Worm (Caenorhabditis elegans) whole organism, mixed stage, embryonic: ENCODE results near the gene fbxa-98.
"Not testable (repeated sequence)": the region's sequence is repeated elsewhere in the genome, so short reads cannot be mapped to it uniquely, and the experiment has no call there.

Experiments used
- M03D4.4 ChIP-seq: sonication (generic microtip); optimal IDR thresholded peaks from 2 replicates; lab custom pipeline; 2017; ENCODE audit warnings: mild to moderate bottlenecking, missing genetic modification characterization, missing compliant biosample characterization
- bed-3 ChIP-seq: fragments of 200-800 bp; sonication (Bioruptor generic); optimal IDR thresholded peaks from 3 replicates; lab custom pipeline; 2018; ENCODE audit warnings: mild to moderate bottlenecking, missing genetic modification characterization, moderate library complexity, missing compliant biosample characterization
- blmp-1 ChIP-seq: fragments of 150-350 bp; optimal IDR thresholded peaks from 2 replicates; lab custom pipeline; 2014; ENCODE audit warnings: missing biosample characterization, missing genetic modification characterization
- ceh-39 ChIP-seq: fragments of 150-350 bp; optimal IDR thresholded peaks from 2 replicates; lab custom pipeline; 2014; ENCODE audit warnings: missing biosample characterization, missing genetic modification characterization
- ceh-83 ChIP-seq: fragments of 200-800 bp; sonication (Bioruptor generic); optimal IDR thresholded peaks from 2 replicates; lab custom pipeline; 2018; ENCODE audit warnings: mild to moderate bottlenecking, missing genetic modification characterization, missing compliant biosample characterization
- ces-1 ChIP-seq: fragments of 150-350 bp; optimal IDR thresholded peaks from 2 replicates; lab custom pipeline; 2014; ENCODE audit warnings: missing biosample characterization, missing genetic modification reagents, missing genetic modification characterization
- cnd-1 ChIP-seq: fragments of 200-800 bp; sonication (Bioruptor generic); optimal IDR thresholded peaks from 2 replicates; lab custom pipeline; 2018; ENCODE audit warnings: mild to moderate bottlenecking, missing genetic modification characterization, missing compliant biosample characterization
- drap-1 ChIP-seq: fragments of 200-800 bp; sonication (Bioruptor generic); optimal IDR thresholded peaks from 3 replicates; lab custom pipeline; 2018; ENCODE audit warnings: mild to moderate bottlenecking, missing genetic modification characterization, missing compliant biosample characterization
- elt-1 ChIP-seq: sonication (generic microtip); optimal IDR thresholded peaks from 2 replicates; lab custom pipeline; 2017; ENCODE audit warnings: missing genetic modification characterization, mild to moderate bottlenecking, missing compliant biosample characterization, antibody characterized with exemption, moderate library complexity, borderline replicate concordance; ENCODE audit not compliant: insufficient read depth
- elt-3 ChIP-seq: fragments of 150-350 bp; optimal IDR thresholded peaks from 2 replicates; lab custom pipeline; 2014; ENCODE audit warnings: missing biosample characterization, missing genetic modification characterization
- ham-2 ChIP-seq: fragments of 200-800 bp; sonication (Bioruptor generic); optimal IDR thresholded peaks from 2 replicates; lab custom pipeline; 2018; ENCODE audit warnings: mild to moderate bottlenecking, missing genetic modification characterization, missing compliant biosample characterization
- lin-13 ChIP-seq: fragments of 150-350 bp; optimal IDR thresholded peaks from 2 replicates; lab custom pipeline; 2014; ENCODE audit warnings: missing biosample characterization, missing genetic modification characterization
- lin-32 ChIP-seq: fragments of 200-800 bp; sonication (Bioruptor generic); optimal IDR thresholded peaks from 2 replicates; lab custom pipeline; 2018; ENCODE audit warnings: mild to moderate bottlenecking, missing genetic modification characterization, missing compliant biosample characterization
- mab-5 ChIP-seq: fragments of 150-350 bp; optimal IDR thresholded peaks from 2 replicates; lab custom pipeline; 2014; ENCODE audit warnings: missing biosample characterization, missing genetic modification characterization
- mls-2 ChIP-seq: sonication (generic microtip); optimal IDR thresholded peaks from 2 replicates; lab custom pipeline; 2016; ENCODE audit warnings: mild to moderate bottlenecking, missing genetic modification characterization, moderate library complexity, missing compliant biosample characterization
- nhr-12 ChIP-seq: fragments of 150-350 bp; optimal IDR thresholded peaks from 2 replicates; lab custom pipeline; 2014; ENCODE audit warnings: missing biosample characterization, missing genetic modification characterization
- nhr-237 ChIP-seq: fragments of 150-350 bp; optimal IDR thresholded peaks from 2 replicates; lab custom pipeline; 2014; ENCODE audit warnings: missing biosample characterization, missing genetic modification characterization
- nhr-76 ChIP-seq: sonication (generic microtip); optimal IDR thresholded peaks from 2 replicates; lab custom pipeline; 2017; ENCODE audit warnings: missing biosample characterization, missing genetic modification characterization
- pha-4 ChIP-seq: fragments of 150-350 bp; optimal IDR thresholded peaks from 2 replicates; lab custom pipeline; 2018; ENCODE audit warnings: missing biosample characterization, missing genetic modification reagents, missing genetic modification characterization
- sem-2 ChIP-seq: fragments of 200-800 bp; sonication (Bioruptor generic); optimal IDR thresholded peaks from 2 replicates; lab custom pipeline; 2018; ENCODE audit warnings: mild to moderate bottlenecking, missing genetic modification characterization, missing compliant biosample characterization
- snpc-4 ChIP-seq: fragments of 150-350 bp; optimal IDR thresholded peaks from 2 replicates; lab custom pipeline; 2014; ENCODE audit warnings: missing biosample characterization, missing genetic modification characterization
- sptf-1 ChIP-seq: sonication (generic microtip); optimal IDR thresholded peaks from 2 replicates; lab custom pipeline; 2017; ENCODE audit warnings: mild to moderate bottlenecking, missing genetic modification characterization, moderate library complexity, missing compliant biosample characterization
- tbx-8 ChIP-seq: fragments of 200-800 bp; sonication (Bioruptor generic); optimal IDR thresholded peaks from 2 replicates; lab custom pipeline; 2018; ENCODE audit warnings: mild to moderate bottlenecking, missing genetic modification characterization, moderate library complexity, missing compliant biosample characterization
- unc-39 ChIP-seq: fragments of 150-350 bp; optimal IDR thresholded peaks from 2 replicates; lab custom pipeline; 2014; ENCODE audit warnings: missing biosample characterization, missing genetic modification characterization
- unc-62 ChIP-seq: fragments of 150-350 bp; optimal IDR thresholded peaks from 2 replicates; lab custom pipeline; 2014; ENCODE audit warnings: missing biosample characterization, missing genetic modification reagents, missing genetic modification characterization
- zip-8 ChIP-seq: fragments of 150-350 bp; optimal IDR thresholded peaks from 2 replicates; lab custom pipeline; 2014; ENCODE audit warnings: missing biosample characterization, missing genetic modification characterization
- ztf-11 ChIP-seq: fragments of 150-350 bp; optimal IDR thresholded peaks from 2 replicates; lab custom pipeline; 2014; ENCODE audit warnings: missing biosample characterization, missing genetic modification characterization

The fbxa-98 gene

DNA sequence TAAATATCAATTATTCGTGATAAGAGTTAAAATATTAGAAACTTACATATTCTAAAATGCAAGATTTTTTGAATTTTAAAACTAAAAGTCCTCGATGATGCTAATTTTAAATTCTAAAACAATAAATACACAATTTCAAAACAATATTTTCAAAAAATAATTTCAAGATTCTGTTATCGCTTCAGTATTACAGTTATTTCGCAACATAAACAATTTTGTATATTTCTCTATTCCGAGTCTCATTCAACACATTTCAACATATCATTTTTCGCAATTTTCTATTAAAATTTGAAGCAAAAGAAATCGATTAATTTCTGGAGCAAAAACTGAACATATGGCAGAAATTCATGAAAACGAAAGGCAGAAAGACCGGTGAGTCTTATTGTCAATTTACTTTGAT lies at the start of gene fbxa-98:
Gene fbxa-98 (plus strand): TSS at position 243 of the 400 bp plus-strand sequence.
- TF ChIP-seq ztf-11 (tag; lab: Kevin White, UChicago) = no peak
- no peak for TF ChIP-seq unc-62
- TF ChIP-seq nhr-76 (tag; lab: Kevin White, UChicago) = no peak
- TF ChIP-seq ceh-39 (tag; lab: Kevin White, UChicago) = no peak
- TF ChIP-seq unc-39 = no peak
- no peak for TF ChIP-seq sem-2 (GFP tag; lab: Kevin White, UChicago)
- TF ChIP-seq mls-2 (tag; lab: Kevin White, UChicago) = no peak
- no peak for TF ChIP-seq snpc-4
- no peak for TF ChIP-seq drap-1 (GFP tag; lab: Kevin White, UChicago)
- no peak for TF ChIP-seq lin-32 (GFP tag; lab: Kevin White, UChicago)
- TF ChIP-seq ham-2 = no peak
- TF ChIP-seq cnd-1 (tag; lab: Kevin White, UChicago) = no peak
- TF ChIP-seq elt-3 (tag; lab: Kevin White, UChicago) = no peak
- no peak for TF ChIP-seq bed-3
- no peak for TF ChIP-seq blmp-1 (tag; lab: Kevin White, UChicago)
- TF ChIP-seq M03D4.4 (tag; lab: Kevin White, UChicago) = no peak
- no peak for TF ChIP-seq tbx-8 (GFP tag; lab: Kevin White, UChicago)
- no peak for TF ChIP-seq elt-1 (tag; lab: Kevin White, UChicago)

DNA sequence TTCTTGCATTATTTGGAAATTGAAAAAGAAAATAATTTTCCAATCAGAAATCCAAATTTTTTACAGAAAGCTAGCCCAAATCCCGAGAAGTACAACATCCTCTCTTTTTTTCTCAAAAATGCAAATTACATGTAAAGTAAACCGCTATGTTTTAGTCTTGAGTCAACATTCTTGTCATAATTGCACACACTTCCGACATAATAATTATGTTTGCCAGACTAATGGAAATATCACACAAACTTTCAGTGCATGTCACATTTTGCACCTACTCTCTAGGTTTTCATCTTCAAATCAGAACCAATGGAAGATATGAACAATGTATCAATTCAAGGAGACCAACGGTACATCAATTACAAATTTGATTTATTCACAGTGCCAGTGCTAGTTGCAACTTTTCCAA lies 48.6 kb upstream of the fbxa-98 start, which contains the start of gene sru-11:
Gene sru-11 (plus strand): TSS at position 301 of the 400 bp plus-strand sequence.
- no peak for TF ChIP-seq M03D4.4 (tag; lab: Kevin White, UChicago)
- no peak for TF ChIP-seq lin-32 (GFP tag; lab: Kevin White, UChicago)
- no peak for TF ChIP-seq tbx-8 (GFP tag; lab: Kevin White, UChicago)
- TF ChIP-seq mab-5 (tag; lab: Kevin White, UChicago) = no peak
- TF ChIP-seq nhr-76 (tag; lab: Kevin White, UChicago) = no peak
- no peak for TF ChIP-seq mls-2 (tag; lab: Kevin White, UChicago)
- TF ChIP-seq sptf-1 = no peak
- no peak for TF ChIP-seq lin-13 (tag; lab: Kevin White, UChicago)
- TF ChIP-seq bed-3 = no peak

DNA sequence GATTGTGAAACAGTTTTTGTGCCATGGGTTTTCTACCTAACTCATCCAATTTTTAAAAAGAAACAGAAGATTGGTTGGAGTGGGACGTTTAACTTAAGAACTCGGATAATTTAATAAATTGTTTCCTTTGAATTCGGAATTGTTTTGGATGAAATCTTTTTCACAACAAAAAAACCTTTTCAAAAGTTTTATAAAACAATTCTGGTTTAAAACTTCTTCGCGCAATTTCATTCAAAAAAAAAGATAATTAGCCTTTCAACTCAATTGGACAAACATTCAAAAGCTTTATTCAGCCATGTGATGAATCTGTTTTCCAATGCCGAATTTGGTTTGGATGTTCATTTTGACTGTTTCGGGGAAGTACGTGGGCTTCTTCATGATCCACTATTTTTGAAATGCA lies 46.0 kb upstream of the fbxa-98 start, which contains the start of gene Y45F10B.12:
Gene Y45F10B.12 (plus strand): TSS at position 301 of the 400 bp plus-strand sequence.
- TF ChIP-seq ces-1 (no peak), ceh-83 (no peak), lin-32 (GFP tag; lab: Kevin White, UChicago) (no peak), ztf-11 (tag; lab: Kevin White, UChicago) (no peak), tbx-8 (GFP tag; lab: Kevin White, UChicago) (no peak), snpc-4 (no peak), elt-1 (tag; lab: Kevin White, UChicago) (no peak), ham-2 (no peak), nhr-237 (tag; lab: Kevin White, UChicago) (no peak), ceh-39 (tag; lab: Kevin White, UChicago) (no peak), elt-3 (tag; lab: Kevin White, UChicago) (no peak)

DNA sequence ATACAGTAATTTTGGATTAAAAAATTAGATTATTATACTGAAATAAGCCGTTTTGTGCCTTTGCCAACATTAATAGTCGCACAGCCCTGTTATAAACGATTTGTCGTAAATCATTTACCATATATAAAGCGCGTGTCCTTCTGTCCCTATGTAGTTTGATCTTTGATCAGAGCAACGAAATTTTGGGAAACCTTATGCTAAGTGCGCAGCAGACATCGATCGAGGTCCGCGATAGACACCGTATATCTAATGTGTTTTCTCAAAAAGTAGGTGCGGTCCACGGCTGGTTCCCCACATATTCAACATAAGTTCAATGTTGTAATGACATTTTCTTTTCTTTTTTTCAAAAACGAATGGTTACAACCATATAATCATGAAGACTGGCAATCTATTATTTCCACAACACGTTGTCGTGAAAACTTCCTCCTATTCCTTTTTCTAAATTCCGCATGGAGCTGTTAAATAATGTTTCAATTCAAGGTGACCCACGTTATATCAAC lies 44.6 kb upstream of the fbxa-98 start, which contains the start of gene sru-9:
Gene sru-9 (plus strand): TSS at position 450 of the 500 bp plus-strand sequence.
- not testable (repeated sequence) for TF ChIP-seq mab-5 (tag; lab: Kevin White, UChicago); nhr-12 (tag; lab: Kevin White, UChicago); unc-62
- TF ChIP-seq, all 35 proteins: peak for 0; not testable (repeated sequence) for 35

DNA sequence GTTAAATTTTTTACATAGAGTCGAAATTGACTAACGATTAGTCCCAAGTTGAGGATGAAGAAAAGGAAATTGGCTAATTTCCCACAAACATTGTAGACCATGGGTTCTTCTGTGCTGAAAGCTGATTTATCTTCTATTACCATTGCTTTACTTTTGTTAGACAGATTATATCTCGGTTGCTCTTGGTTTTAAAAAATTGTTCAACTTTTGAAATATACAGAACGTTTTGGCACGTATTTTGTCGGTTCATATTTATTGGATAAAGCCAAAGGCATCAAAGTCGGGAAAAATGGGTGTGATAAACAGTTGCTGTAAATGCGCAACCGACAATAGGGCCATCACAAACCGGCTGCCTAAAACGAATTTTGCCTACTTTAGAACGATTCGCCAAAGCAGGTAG lies 41.6 kb upstream of the fbxa-98 start, which contains the start of gene tsp-5:
Gene tsp-5 (minus strand): TSS at position 101 of the 400 bp plus-strand sequence.
- TF ChIP-seq ceh-83 (no peak), zip-8 (tag; lab: Kevin White, UChicago) (no peak), lin-13 (tag; lab: Kevin White, UChicago) (no peak), sem-2 (GFP tag; lab: Kevin White, UChicago) (no peak), ham-2 (no peak), tbx-8 (GFP tag; lab: Kevin White, UChicago) (no peak), ceh-39 (tag; lab: Kevin White, UChicago) (no peak)

DNA sequence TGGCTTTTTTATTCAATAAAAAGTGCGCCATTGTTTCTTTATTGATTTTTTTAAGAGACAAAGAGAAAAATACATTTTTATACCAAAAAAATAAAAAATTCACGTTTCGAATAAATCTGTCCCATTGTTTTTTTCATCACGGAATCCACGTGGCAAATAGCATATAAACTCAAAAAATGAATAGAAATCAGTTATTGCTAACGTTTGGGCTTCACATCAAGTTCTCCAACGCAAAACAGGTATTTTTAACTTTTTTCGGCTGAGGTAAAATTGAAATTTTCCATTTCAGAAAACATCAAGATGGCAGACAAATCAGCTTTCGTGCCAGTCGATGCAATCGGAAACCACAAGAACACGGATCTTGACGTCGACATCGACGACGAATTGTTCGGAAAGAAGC lies 39.9 kb upstream of the fbxa-98 start, which contains the start of gene Y45F10B.3:
Gene Y45F10B.3 (plus strand): TSS at position 301 of the 400 bp plus-strand sequence.
- no peak for TF ChIP-seq pha-4 (tag; lab: Kevin White, UChicago)
- TF ChIP-seq, all 35 proteins: peak for 0
